Worm (Caenorhabditis elegans) whole organism, early embryonic: ENCODE data around the gene prcc-1.
"Not testable (repeated sequence)": the region's sequence is repeated elsewhere in the genome, so short reads cannot be mapped to it uniquely, and the experiment has no call there.

ENCODE experiments used
- F13C5.2 ChIP-seq: sonication (generic microtip); optimal IDR thresholded peaks from 2 replicates; lab custom pipeline; 2017; ENCODE audit warnings: mild to moderate bottlenecking, missing genetic modification characterization, inconsistent platforms, missing compliant biosample characterization
- aly-1 ChIP-seq: sonication (generic microtip); optimal IDR thresholded peaks from 2 replicates; lab custom pipeline; 2016; ENCODE audit warnings: missing genetic modification characterization, missing compliant biosample characterization
- ama-1 ChIP-seq: fragments of 150-350 bp; optimal IDR thresholded peaks from 2 replicates; lab custom pipeline; 2014
- ceh-13 ChIP-seq: fragments of 200-800 bp; sonication (Bioruptor generic); optimal IDR thresholded peaks from 2 replicates; lab custom pipeline; 2018; ENCODE audit warnings: mild to moderate bottlenecking, missing genetic modification characterization, missing compliant biosample characterization
- ets-7 ChIP-seq: sonication (generic microtip); optimal IDR thresholded peaks from 2 replicates; lab custom pipeline; 2016; ENCODE audit warnings: missing genotype, missing genetic modification characterization, missing compliant biosample characterization
- flt-1 ChIP-seq: fragments of 200-800 bp; sonication (Bioruptor generic); IDR thresholded peaks from 2 replicates; pipeline ENCODE4 v1.3.6; 2022; ENCODE audit warnings: missing genetic modification characterization, missing compliant biosample characterization
- hmbx-1 ChIP-seq: sonication (generic microtip); optimal IDR thresholded peaks from 2 replicates; lab custom pipeline; 2016; ENCODE audit warnings: mild to moderate bottlenecking, missing genetic modification characterization, missing compliant biosample characterization
- pes-1 ChIP-seq: fragments of 200-800 bp; sonication (Bioruptor generic); IDR thresholded peaks from 2 replicates; pipeline ENCODE4 v1.3.6; 2022; ENCODE audit warnings: missing genetic modification reagents, missing genetic modification characterization, missing compliant biosample characterization
- scrt-1 ChIP-seq: fragments of 200-800 bp; sonication (Bioruptor generic); IDR thresholded peaks from 2 replicates; pipeline ENCODE4 v1.3.6; 2022; ENCODE audit warnings: missing genetic modification characterization, missing compliant biosample characterization
- sea-1 ChIP-seq: fragments of 200-800 bp; sonication (Bioruptor generic); conservative IDR thresholded peaks from 2 replicates; pipeline ENCODE4 v1.3.6; 2022; ENCODE audit warnings: missing genetic modification characterization, missing compliant biosample characterization
- tbx-37 ChIP-seq: fragments of 200-800 bp; sonication (Bioruptor generic); conservative IDR thresholded peaks from 2 replicates; pipeline ENCODE4 v1.3.6; 2022; ENCODE audit warnings: missing genetic modification reagents, missing genetic modification characterization, missing compliant biosample characterization

ce11 chrIV:13140792-13141191 is 47.2 kb upstream of the prcc-1 start:
- not testable (repeated sequence) for TF ChIP-seq ama-1 (lab: Kevin White, UChicago); hmbx-1; ets-7; ceh-13 (GFP tag; lab: Kevin White, UChicago); aly-1 (tag; lab: Kevin White, UChicago); F13C5.2 (tag; lab: Kevin White, UChicago)
- peak; percentile 71 for TF ChIP-seq flt-1 (GFP tag; lab: Robert Waterston, UW)
- 0 out of 2 replicates have a peak, but pooled peaks have one; percentile 27 for TF ChIP-seq tbx-37
- peak; percentile 73; the same call in 1 of the 2 replicates for TF ChIP-seq sea-1 (GFP tag; lab: Robert Waterston, UW)
- peak; percentile 76 for TF ChIP-seq scrt-1 (GFP tag; lab: Robert Waterston, UW)
- peak; percentile 73 for TF ChIP-seq pes-1
